Fruit fly (Drosophila melanogaster) whole organism, embryonic: Measurements from ENCODE around the gene Stat92E.

ENCODE experiments used
- CG11695 ChIP-seq: fragments of 200-800 bp; sonication (Bioruptor generic); IDR thresholded peaks from 3 replicates; pipeline ENCODE4 v1.3.6; 2022; ENCODE audit warnings: missing biosample characterization, missing genetic modification characterization
- ERR ChIP-seq: fragments of 200-800 bp; sonication (Bioruptor generic); optimal IDR thresholded peaks from 2 replicates; lab custom pipeline; 2016; ENCODE audit warnings: missing biosample characterization, missing genetic modification characterization
- cg ChIP-seq: fragments of 200-800 bp; sonication (Bioruptor generic); optimal IDR thresholded peaks from 3 replicates; lab custom pipeline; 2019; ENCODE audit warnings: missing biosample characterization, mild to moderate bottlenecking, missing genetic modification characterization, moderate library complexity
- nerfin-1 ChIP-seq: fragments of 200-800 bp; sonication (Bioruptor generic); optimal IDR thresholded peaks from 3 replicates; lab custom pipeline; 2019; ENCODE audit warnings: missing biosample characterization, mild to moderate bottlenecking, missing genetic modification characterization, moderate library complexity
- slp2 ChIP-seq: fragments of 200-800 bp; sonication (Bioruptor generic); optimal IDR thresholded peaks from 2 replicates; lab custom pipeline; 2016; ENCODE audit warnings: missing biosample characterization, missing genetic modification characterization
- vfl ChIP-seq: fragments of 200-800 bp; sonication (Bioruptor generic); optimal IDR thresholded peaks from 2 replicates; lab custom pipeline; 2016; ENCODE audit warnings: missing biosample characterization, missing genetic modification characterization

dm6 chr3R:20588480-20588785 lies 36.3 kb upstream of the Stat92E start, which contains the start of gene Srp72:
- TF ChIP-seq ERR (GFP tag; lab: Kevin White, UChicago) (no peak), nerfin-1 (tag; lab: Kevin White, UChicago) (no peak), slp2 (GFP tag; lab: Kevin White, UChicago) (no peak), cg (GFP tag; lab: Kevin White, UChicago) (no peak), vfl (GFP tag; lab: Kevin White, UChicago) (no peak), CG11695 (GFP tag; lab: Robert Waterston, UW) (peak; percentile 68; the same call in 2 of the 3 replicates)
